Fruit fly (Drosophila melanogaster) Kc167 (cell line): ENCODE results near the gene AdipoR.

Source experiments
- Myc ChIP-seq: fragments of >200 bp; optimal IDR thresholded peaks from 2 replicates; lab custom pipeline; 2017; ENCODE audit warnings: missing external identifiers
- insv ChIP-seq: fragments of >200 bp; optimal IDR thresholded peaks from 3 replicates; lab custom pipeline; 2018; ENCODE audit warnings: missing external identifiers
- psq ChIP-seq: fragments of >200 bp; optimal IDR thresholded peaks from 2 replicates; lab custom pipeline; 2017; ENCODE audit warnings: missing external identifiers

- TF ChIP-seq psq (lab: Kevin White, UChicago), result no peak
- TF ChIP-seq insv (lab: Kevin White, UChicago), result no peak
- no peak for TF ChIP-seq Myc (lab: Kevin White, UChicago)
These were observed 24.8 kb downstream of the AdipoR start for dm6 chr3R:22522859-22523258.
